Fruit fly (Drosophila melanogaster) whole organism, adult: ENCODE results near the gene eIF3g1.
A peak's percentile ranks its signal among the peaks of the same experiment; 100 is the strongest.

Experiments used
- CG11617 ChIP-seq: fragments of 200-800 bp; sonication (Bioruptor generic); optimal IDR thresholded peaks from 2 replicates; lab custom pipeline; 2017; ENCODE audit warnings: mild to moderate bottlenecking, missing biosample characterization, missing genetic modification reagents, missing genetic modification characterization
- CG14711 ChIP-seq: fragments of 200-800 bp; sonication (Bioruptor generic); optimal IDR thresholded peaks from 2 replicates; lab custom pipeline; 2018; ENCODE audit warnings: missing biosample characterization, mild to moderate bottlenecking, missing genetic modification characterization, moderate library complexity
- CG1620 ChIP-seq: fragments of 200-800 bp; sonication (Bioruptor generic); optimal IDR thresholded peaks from 2 replicates; lab custom pipeline; 2016; ENCODE audit warnings: missing biosample characterization, missing genetic modification characterization
- CG33017 ChIP-seq: fragments of 200-800 bp; sonication (Bioruptor generic); optimal IDR thresholded peaks from 2 replicates; lab custom pipeline; 2018; ENCODE audit warnings: missing biosample characterization, mild to moderate bottlenecking, missing genetic modification characterization, moderate library complexity
- CG5204 ChIP-seq: fragments of 200-800 bp; sonication (Bioruptor generic); optimal IDR thresholded peaks from 2 replicates; lab custom pipeline; 2016; ENCODE audit warnings: missing biosample characterization, missing genetic modification characterization
- CG7045 ChIP-seq: fragments of 200-800 bp; sonication (Bioruptor generic); optimal IDR thresholded peaks from 2 replicates; lab custom pipeline; 2017; ENCODE audit warnings: missing biosample characterization, mild to moderate bottlenecking, missing genetic modification characterization
- Clk ChIP-seq: fragments of 200-800 bp; sonication (Bioruptor generic); optimal IDR thresholded peaks from 2 replicates; lab custom pipeline; 2017; ENCODE audit warnings: missing biosample characterization, missing genetic modification characterization
- Crg-1 ChIP-seq: fragments of 200-800 bp; sonication (Bioruptor generic); optimal IDR thresholded peaks from 2 replicates; lab custom pipeline; 2016; ENCODE audit warnings: missing biosample characterization, missing genetic modification characterization
- Hr96 ChIP-seq: fragments of 200-800 bp; sonication (Bioruptor generic); optimal IDR thresholded peaks from 2 replicates; lab custom pipeline; 2016; ENCODE audit warnings: missing biosample characterization, missing genetic modification characterization
- Mnt ChIP-seq: fragments of 200-800 bp; sonication (Bioruptor generic); optimal IDR thresholded peaks from 2 replicates; lab custom pipeline; 2016; ENCODE audit warnings: missing biosample characterization, mild to moderate bottlenecking, missing genetic modification characterization
- bab1 ChIP-seq: fragments of 200-800 bp; sonication (Bioruptor generic); optimal IDR thresholded peaks from 3 replicates; lab custom pipeline; 2019; ENCODE audit warnings: missing biosample characterization, mild to moderate bottlenecking, missing genetic modification characterization, moderate library complexity
- cic ChIP-seq: fragments of 200-800 bp; sonication (Bioruptor generic); optimal IDR thresholded peaks from 2 replicates; lab custom pipeline; 2017; ENCODE audit warnings: missing biosample characterization, mild to moderate bottlenecking, missing genetic modification characterization, moderate library complexity
- cnc ChIP-seq, 2 experiments: fragments of >200 bp; optimal IDR thresholded peaks; 2 replicates each; lab custom pipeline; 2017
- kay ChIP-seq: fragments of 200-800 bp; sonication (Bioruptor generic); peaks from one replicate; lab custom pipeline; 2016; ENCODE audit warnings: missing biosample characterization, missing genetic modification characterization, borderline replicate concordance
- ovo ChIP-seq: fragments of 200-800 bp; sonication (Bioruptor generic); optimal IDR thresholded peaks from 2 replicates; lab custom pipeline; 2016; ENCODE audit warnings: missing biosample characterization, missing genetic modification characterization
- pad ChIP-seq: fragments of 200-800 bp; sonication (Bioruptor generic); optimal IDR thresholded peaks from 3 replicates; lab custom pipeline; 2017; ENCODE audit warnings: missing biosample characterization, missing genetic modification characterization, mild to moderate bottlenecking, moderate library complexity, missing genetic modification reagents
- tj ChIP-seq: fragments of 200-800 bp; sonication (Bioruptor generic); optimal IDR thresholded peaks from 3 replicates; lab custom pipeline; 2017; ENCODE audit warnings: missing biosample characterization, mild to moderate bottlenecking, missing genetic modification characterization, moderate library complexity
- toe ChIP-seq: fragments of 200-800 bp; sonication (Bioruptor generic); optimal IDR thresholded peaks from 2 replicates; lab custom pipeline; 2016; ENCODE audit warnings: missing biosample characterization, missing genetic modification characterization

The eIF3g1 gene

dm6 chrX:2585055-2585715 is 25.0 kb downstream of the eIF3g1 start, which contains the start of gene CG13760:
TSS of gene CG13760 (minus strand) at chrX:2585699.
- peak; percentile 13 for TF ChIP-seq toe (GFP tag; lab: Kevin White, UChicago)
- no peak for TF ChIP-seq CG33017
- TF ChIP-seq CG1620, result no peak

DNA sequence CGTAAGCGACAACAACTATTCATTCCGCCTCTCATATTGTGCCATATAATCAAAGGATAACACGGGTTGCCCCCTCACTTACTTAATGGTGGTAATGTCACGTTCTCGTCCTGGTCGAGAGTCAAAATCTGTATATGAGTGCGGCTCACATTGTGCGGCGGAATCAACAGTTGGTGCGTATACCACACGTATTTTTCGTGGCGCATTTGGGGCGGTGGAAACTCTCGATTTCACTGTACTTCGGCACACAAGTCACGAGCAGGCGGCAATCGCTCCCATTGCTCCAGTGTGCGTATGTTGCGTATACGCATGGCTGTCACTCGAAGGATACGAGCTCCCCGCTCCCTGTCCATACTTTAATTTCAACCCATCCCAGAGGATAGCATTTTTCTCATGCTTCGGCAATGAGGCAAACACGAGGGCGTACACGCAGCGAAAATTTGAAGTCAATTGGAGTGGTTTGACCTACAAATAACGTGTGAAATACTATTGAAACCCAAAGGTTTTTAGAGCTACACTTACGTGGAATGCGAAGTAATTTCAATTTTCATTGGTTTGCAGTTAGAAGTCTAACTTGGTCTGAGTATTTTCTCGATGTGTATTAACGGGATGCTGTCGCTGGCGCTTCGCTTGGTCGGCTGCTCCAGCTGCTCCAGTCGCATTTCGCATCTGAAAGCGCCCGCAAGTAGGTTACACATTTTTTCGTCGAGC is 28.2 kb downstream of the eIF3g1 start:
- peak; percentile 33 for TF ChIP-seq toe (GFP tag; lab: Kevin White, UChicago)
- no peak for TF ChIP-seq Mnt (GFP tag; lab: Kevin White, UChicago)
- no peak for TF ChIP-seq kay
- TF ChIP-seq CG5204 (GFP tag; lab: Kevin White, UChicago), result peak; percentile 37
- TF ChIP-seq ovo (GFP tag; lab: Kevin White, UChicago), result no peak

- TF ChIP-seq pad (GFP tag; lab: Kevin White, UChicago), result no peak
- TF ChIP-seq Crg-1, result no peak
- TF ChIP-seq CG14711, result no peak
- TF ChIP-seq Clk (GFP tag; lab: Kevin White, UChicago), result no peak
- no peak for TF ChIP-seq tj (GFP tag; lab: Kevin White, UChicago)
- no peak for TF ChIP-seq cic (GFP tag; lab: Kevin White, UChicago)
- TF ChIP-seq kay, result no peak
- no peak for TF ChIP-seq cnc (optimal IDR thresholded peaks at IDR 0.05; lab: Kevin White, UChicago)
- no peak for TF ChIP-seq toe (GFP tag; lab: Kevin White, UChicago)
- TF ChIP-seq ovo (GFP tag; lab: Kevin White, UChicago), result no peak
- no peak for TF ChIP-seq CG5204 (GFP tag; lab: Kevin White, UChicago)
- TF ChIP-seq CG1620, result no peak
- TF ChIP-seq CG11617 (GFP tag; lab: Kevin White, UChicago), result no peak
- no peak for TF ChIP-seq CG7045 (GFP tag; lab: Kevin White, UChicago)
- TF ChIP-seq CG33017, result no peak
- no peak for TF ChIP-seq Mnt (GFP tag; lab: Kevin White, UChicago)
- TF ChIP-seq bab1, result no peak
- no peak for TF ChIP-seq Hr96 (GFP tag; lab: Kevin White, UChicago)
These were observed 29.7 kb downstream of the eIF3g1 start, which contains the start of the genes Vha36-3 and AANATL7 for dm6 chrX:2580319-2581008. TSS of gene Vha36-3 (minus strand) at chrX:2580560. TSS of gene AANATL7 (plus strand) at chrX:2580958.
